Fruit fly (Drosophila melanogaster) whole organism: Measurements from ENCODE around the gene CG13992.
A peak's percentile ranks its signal among the peaks of the same experiment; 100 is the strongest.

ENCODE experiments used
- CG8478 ChIP-seq: fragments of >200 bp; optimal IDR thresholded peaks from 2 replicates; lab custom pipeline; 2018; ENCODE audit warnings: inconsistent platforms
- Dll ChIP-seq: fragments of >200 bp; optimal IDR thresholded peaks from 2 replicates; lab custom pipeline; 2017
- EcR ChIP-seq, 2 experiments: fragments of >200 bp; optimal IDR thresholded peaks; 2 replicates each; lab custom pipeline; 2017; ENCODE audit warnings: missing biosample characterization in 2 of 2, missing genetic modification characterization in 2 of 2, missing genetic modification reagents in 2 of 2
- pan ChIP-seq: fragments of >200 bp; optimal IDR thresholded peaks from 2 replicates; lab custom pipeline; 2017
- psq ChIP-seq: fragments of >200 bp; optimal IDR thresholded peaks from 2 replicates; lab custom pipeline; 2017
- usp ChIP-seq: fragments of >200 bp; optimal IDR thresholded peaks from 2 replicates; lab custom pipeline; 2017; ENCODE audit warnings: missing biosample characterization, missing genetic modification characterization, mixed read lengths

Gene CG13992

DNA sequence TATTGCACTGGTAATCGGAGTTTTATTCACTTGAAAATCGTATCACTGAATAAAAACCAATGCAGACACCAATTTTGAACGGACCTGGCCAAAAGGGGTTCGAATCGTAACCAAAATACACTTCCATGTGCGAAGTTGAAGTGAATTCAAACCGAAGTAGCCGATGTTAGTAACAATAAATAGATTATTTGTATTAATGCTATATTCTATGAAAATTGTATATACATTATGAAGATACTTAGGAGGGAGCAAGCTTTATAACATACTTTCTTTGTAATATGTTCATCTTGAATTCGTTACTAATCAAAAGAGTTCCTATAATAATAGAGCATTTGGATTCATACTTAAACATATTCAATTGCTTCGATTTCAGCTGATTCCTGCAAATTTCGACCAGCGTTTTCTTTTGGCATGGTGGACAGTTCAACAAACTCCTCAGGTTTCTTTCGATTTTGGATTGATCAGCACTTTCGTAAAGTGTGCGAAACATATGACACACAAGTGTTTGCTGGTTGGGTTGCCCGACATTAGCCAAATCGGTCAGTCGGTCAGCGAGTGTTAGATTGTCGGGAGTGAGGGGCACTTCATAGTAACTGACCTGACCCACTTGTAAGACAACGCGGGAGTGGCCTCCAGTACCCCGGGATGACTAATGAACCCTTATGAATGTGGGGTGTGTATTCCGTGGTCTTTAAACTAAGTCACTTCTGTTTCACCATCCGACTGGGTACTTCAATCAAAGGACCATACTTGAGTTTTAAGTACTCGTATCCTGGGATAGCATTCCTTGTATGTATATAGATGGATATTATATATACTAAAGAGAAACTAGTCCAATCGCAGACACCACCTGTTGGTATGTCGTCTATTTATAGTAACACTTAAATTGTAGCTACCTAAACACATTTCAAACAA, at the start of gene CG13992, which contains the start of gene Ucp4C:
Gene CG13992 (minus strand): TSS at position 51 of the 915 bp plus-strand sequence.
Gene Ucp4C (plus strand): TSS at position 865 of the 915 bp plus-strand sequence.
- TF ChIP-seq EcR (GFP tag; optimal IDR thresholded peaks at IDR 0.05; lab: Kevin White, UChicago) (no peak), psq (lab: Kevin White, UChicago) (no peak), usp (GFP tag; lab: Kevin White, UChicago) (no peak), CG8478 (lab: Kevin White, UChicago) (no peak), pan (no peak), Dll (lab: Kevin White, UChicago) (no peak)

DNA sequence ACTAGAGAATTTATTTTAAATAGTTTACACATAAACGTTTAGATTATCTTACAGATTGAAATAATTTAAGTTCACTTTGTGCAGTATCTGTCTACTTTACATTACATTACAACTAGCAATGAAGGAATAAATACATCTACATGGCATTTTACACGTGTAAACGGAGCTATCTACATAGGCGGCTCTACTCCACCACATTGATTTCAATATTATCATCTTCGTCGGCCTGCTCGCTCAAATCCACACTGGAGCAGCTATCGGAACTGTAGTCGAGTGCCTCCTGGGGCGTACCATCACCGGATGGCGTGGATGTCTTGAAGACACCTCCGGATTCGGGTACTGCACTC, 45.5 kb upstream of the CG13992 start:
- TF ChIP-seq CG8478 (lab: Kevin White, UChicago) (no peak), Dll (lab: Kevin White, UChicago) (no peak), usp (GFP tag; lab: Kevin White, UChicago) (no peak), pan (no peak), EcR (GFP tag; optimal IDR thresholded peaks at IDR 0.05; lab: Kevin White, UChicago) (no peak), psq (lab: Kevin White, UChicago) (no peak)

dm6 chr2L:6012303-6013070, 44.9 kb upstream of the CG13992 start, which contains the start of gene CG9098:
Gene CG9098 (minus strand): TSS chr2L:6012338.
- TF ChIP-seq pan (no peak), CG8478 (lab: Kevin White, UChicago) (no peak), usp (GFP tag; lab: Kevin White, UChicago) (no peak), Dll (lab: Kevin White, UChicago) (no peak), psq (lab: Kevin White, UChicago) (no peak), EcR (GFP tag; optimal IDR thresholded peaks at IDR 0.05; lab: Kevin White, UChicago) (no peak)

DNA sequence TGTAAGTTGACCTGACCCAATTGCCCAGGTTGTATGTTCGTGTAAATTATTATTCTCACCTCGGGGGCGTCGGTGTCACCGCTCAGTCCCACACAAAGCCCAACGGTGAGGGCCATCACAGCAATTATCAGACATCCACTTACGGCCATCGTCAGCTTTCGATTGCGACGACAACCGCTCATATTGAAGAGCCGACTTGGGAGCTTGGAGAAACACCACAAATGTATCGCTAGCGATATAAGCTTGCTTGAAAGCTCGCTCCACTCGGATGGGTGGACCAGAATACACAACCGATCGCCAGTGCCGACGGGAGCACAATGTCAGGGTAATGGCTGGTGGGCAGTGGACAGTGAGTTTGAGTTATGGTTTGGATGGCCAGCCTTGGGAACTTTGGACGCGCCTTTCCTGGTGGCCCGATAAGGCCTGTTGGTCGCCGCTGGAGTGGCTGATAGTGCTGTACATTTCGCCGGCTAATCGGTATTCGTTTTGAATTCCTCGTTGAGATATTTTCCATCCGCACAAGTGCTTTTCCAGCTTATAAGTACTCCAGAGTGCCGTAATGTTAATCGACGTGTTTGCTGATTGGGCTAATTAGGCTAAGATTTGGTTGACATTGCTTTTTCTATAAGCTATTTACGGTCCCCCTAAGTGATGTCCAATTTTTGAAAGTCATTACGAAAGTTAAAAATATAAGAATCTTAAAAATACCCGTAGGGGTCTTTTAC, 39.1 kb upstream of the CG13992 start, which contains the start of gene Gal:
Gene Gal (minus strand): TSS at position 320 of the 725 bp plus-strand sequence.
- TF ChIP-seq usp (GFP tag; lab: Kevin White, UChicago) (no peak), EcR (GFP tag; optimal IDR thresholded peaks at IDR 0.05; lab: Kevin White, UChicago) (no peak), Dll (lab: Kevin White, UChicago) (no peak), CG8478 (lab: Kevin White, UChicago) (no peak), pan (no peak), psq (lab: Kevin White, UChicago) (no peak)

dm6 chr2L:6000065-6000464, 32.5 kb upstream of the CG13992 start, which contains the start of gene Tsp26A:
Gene Tsp26A (plus strand): TSS chr2L:6000228.
- TF ChIP-seq pan (no peak), Dll (lab: Kevin White, UChicago) (no peak), usp (GFP tag; lab: Kevin White, UChicago) (no peak), EcR (GFP tag; optimal IDR thresholded peaks at IDR 0.05; lab: Kevin White, UChicago) (no peak), psq (lab: Kevin White, UChicago) (no peak), CG8478 (lab: Kevin White, UChicago) (no peak)

dm6 chr2L:5999247-5999646, 31.7 kb upstream of the CG13992 start, which contains the start of gene Kdm5:
Gene Kdm5 (minus strand): TSS chr2L:5999501.
- TF ChIP-seq usp (GFP tag; lab: Kevin White, UChicago) (no peak), psq (lab: Kevin White, UChicago) (no peak), pan (no peak), Dll (lab: Kevin White, UChicago) (no peak), CG8478 (lab: Kevin White, UChicago) (no peak), EcR (GFP tag; optimal IDR thresholded peaks at IDR 0.05; lab: Kevin White, UChicago) (no peak)

- no peak for TF ChIP-seq pan
- no peak for TF ChIP-seq Dll (lab: Kevin White, UChicago)
- no peak for TF ChIP-seq EcR (GFP tag; optimal IDR thresholded peaks at IDR 0.05; lab: Kevin White, UChicago)
- no peak for TF ChIP-seq psq (lab: Kevin White, UChicago)
- no peak for TF ChIP-seq usp (GFP tag; lab: Kevin White, UChicago)
- TF ChIP-seq CG8478 (lab: Kevin White, UChicago), result no peak
Observed at dm6 chr2L:5998383-5998782, 30.8 kb upstream of the CG13992 start.

DNA sequence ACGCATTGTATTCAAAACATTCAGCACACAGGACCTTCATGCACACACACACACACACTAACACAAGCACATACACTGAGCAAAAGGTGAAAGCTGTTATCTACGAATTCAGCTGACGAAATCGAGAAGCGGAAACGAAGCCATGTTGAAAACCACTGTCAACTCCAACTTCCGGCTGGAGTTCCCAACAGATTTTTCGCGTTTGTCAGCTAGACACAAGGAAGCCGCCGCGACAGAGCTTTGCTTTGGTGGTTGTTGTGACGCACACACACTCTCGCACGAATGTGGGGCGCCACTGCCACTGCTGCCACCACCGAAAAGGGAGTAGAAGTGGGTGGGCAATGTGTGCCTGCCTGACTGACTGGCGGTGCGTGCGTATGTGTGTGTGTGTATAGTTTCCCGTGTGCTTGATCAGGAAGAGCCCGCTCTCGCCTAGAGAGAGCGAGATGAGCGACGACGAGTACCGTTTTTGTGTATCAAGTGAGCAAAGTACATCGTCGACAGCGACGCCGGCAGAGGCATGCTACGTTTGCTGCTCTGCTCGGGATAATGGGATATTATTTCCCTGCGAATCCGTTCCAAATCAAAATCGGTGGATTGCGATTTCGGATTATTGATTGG, 30.2 kb upstream of the CG13992 start:
- TF ChIP-seq Dll (lab: Kevin White, UChicago) (peak; percentile 62), EcR (GFP tag; optimal IDR thresholded peaks at IDR 0.05; lab: Kevin White, UChicago) (no peak)

dm6 chr2L:5990447-5990846, 22.9 kb upstream of the CG13992 start:
- TF ChIP-seq usp (GFP tag; lab: Kevin White, UChicago), result no peak
- no peak for TF ChIP-seq EcR (GFP tag; optimal IDR thresholded peaks at IDR 0.05; lab: Kevin White, UChicago)
- no peak for TF ChIP-seq Dll (lab: Kevin White, UChicago)
- no peak for TF ChIP-seq pan
- TF ChIP-seq CG8478 (lab: Kevin White, UChicago), result no peak
- no peak for TF ChIP-seq psq (lab: Kevin White, UChicago)
